Worm (Caenorhabditis elegans): ENCODE data around the gene ceph-41.

Gene ceph-41

DNA sequence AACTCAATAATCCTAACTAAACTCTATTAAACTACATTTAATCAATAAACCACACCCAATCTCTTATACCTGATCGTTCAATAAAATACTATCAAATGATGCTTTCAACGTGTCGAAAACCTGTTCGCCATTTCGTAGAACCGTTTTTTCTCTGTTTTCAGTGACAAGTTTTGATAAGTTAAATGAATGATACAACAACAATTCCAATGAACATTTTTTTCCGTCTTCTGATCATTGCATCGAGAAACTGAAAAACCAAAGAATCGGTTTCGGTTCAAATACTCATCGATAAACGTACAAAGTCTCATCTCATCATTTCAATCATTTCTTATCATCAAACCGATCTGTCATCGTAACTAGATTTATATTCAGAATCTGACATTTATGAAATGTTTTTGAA lies 23.8 kb upstream of the ceph-41 start:
- no peak for TF ChIP-seq ama-1 (optimal IDR thresholded peaks at IDR 0.05)
- TF ChIP-seq pes-1 (GFP tag; IDR thresholded peaks at IDR 0.05) = no peak
- no peak for TF ChIP-seq tbx-11 (GFP tag; IDR thresholded peaks at IDR 0.05)

DNA sequence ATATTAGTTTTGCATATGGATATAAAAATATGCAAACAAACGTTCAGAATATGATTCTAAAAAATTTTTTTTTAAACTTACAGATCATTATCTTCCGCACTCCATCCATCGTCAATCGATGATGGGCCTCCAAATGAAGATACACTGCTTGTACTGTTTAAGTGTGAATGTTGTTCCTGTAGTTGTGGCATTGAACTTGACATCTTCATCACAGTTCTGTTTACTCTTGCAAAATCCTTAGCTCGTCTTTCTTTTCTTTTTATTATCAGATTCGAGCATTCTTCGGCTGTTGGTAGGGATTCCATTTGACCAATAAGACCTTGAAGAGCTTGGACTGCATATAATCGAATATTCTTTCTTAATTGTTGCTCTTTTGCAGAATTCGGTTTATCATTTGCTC lies 21.9 kb upstream of the ceph-41 start:
- TF ChIP-seq hnd-1 (tag; optimal IDR thresholded peaks at IDR 0.05) = no peak
- no peak for TF ChIP-seq ama-1 (optimal IDR thresholded peaks at IDR 0.05)
- TF ChIP-seq B0310.2 (tag; optimal IDR thresholded peaks at IDR 0.05) = no peak
- TF ChIP-seq tbx-11 (GFP tag; IDR thresholded peaks at IDR 0.05) = no peak
- TF ChIP-seq tbx-37 (GFP tag; conservative IDR thresholded peaks at IDR 0.05) = no peak
- TF ChIP-seq ceh-36 (tag; optimal IDR thresholded peaks at IDR 0.05) = no peak
- no peak for TF ChIP-seq scrt-1 (GFP tag; IDR thresholded peaks at IDR 0.05)
- TF ChIP-seq ceh-13 (GFP tag; optimal IDR thresholded peaks at IDR 0.05) = no peak
- TF ChIP-seq hmg-4 (GFP tag; optimal IDR thresholded peaks at IDR 0.05) = no peak
- no peak for TF ChIP-seq tra-4 (tag; optimal IDR thresholded peaks at IDR 0.05)
- no peak for TF ChIP-seq pes-1 (GFP tag; IDR thresholded peaks at IDR 0.05)
- no peak for TF ChIP-seq F13C5.2 (tag; optimal IDR thresholded peaks at IDR 0.05)
- no peak for TF ChIP-seq ets-7 (tag; optimal IDR thresholded peaks at IDR 0.05)
- no peak for TF ChIP-seq sea-1 (GFP tag; conservative IDR thresholded peaks at IDR 0.05)
- TF ChIP-seq aly-1 (tag; optimal IDR thresholded peaks at IDR 0.05) = no peak
- no peak for TF ChIP-seq hmbx-1 (tag; optimal IDR thresholded peaks at IDR 0.05)

DNA sequence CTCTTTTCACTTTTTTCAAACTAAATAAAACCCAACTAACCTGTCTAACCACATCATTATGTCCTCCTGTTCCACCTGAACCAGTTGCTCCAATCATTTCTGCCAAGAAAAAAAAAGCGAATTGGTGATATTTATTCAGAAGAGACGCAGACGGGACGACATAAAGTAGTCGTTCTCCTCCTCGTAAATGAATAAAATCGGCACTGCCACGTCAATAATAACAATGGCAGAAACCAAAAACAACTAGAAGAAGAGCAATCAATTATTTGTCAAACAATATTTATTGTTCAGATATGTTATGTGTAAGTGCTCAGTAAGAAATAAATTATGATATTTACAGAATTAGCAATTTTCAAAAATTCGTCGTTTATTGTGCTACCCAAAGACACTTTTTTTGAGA lies 19.5 kb upstream of the ceph-41 start, which contains the start of gene rabs-5:
rabs-5 (minus strand) TSS at position 101 of the 400 bp plus-strand sequence.
- no peak for TF ChIP-seq hmbx-1 (tag; optimal IDR thresholded peaks at IDR 0.05)
- TF ChIP-seq B0310.2 (tag; optimal IDR thresholded peaks at IDR 0.05) = no peak
- no peak for TF ChIP-seq hnd-1 (tag; optimal IDR thresholded peaks at IDR 0.05)

DNA sequence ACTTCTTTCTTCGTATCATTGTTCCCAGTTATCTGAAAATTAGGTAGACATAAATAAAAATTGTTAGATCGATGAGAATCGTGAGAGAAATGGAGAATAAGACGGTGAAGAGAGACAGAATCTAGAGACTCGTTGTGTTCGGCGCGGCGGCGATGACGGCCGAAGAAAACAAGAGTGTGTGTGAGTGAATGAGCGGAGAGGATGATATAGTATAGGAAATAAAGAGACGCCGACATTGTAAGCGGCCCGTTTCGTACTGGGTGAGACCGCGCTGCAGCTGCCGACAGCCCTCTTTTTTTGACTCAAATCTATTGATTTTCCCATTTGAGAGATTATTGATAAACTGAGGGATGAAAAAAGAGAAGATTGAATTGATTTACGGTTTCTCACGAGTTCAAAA lies 14.8 kb upstream of the ceph-41 start, which contains the start of gene Y42H9AR.4:
Y42H9AR.4 (minus strand) TSS at position 32 of the 400 bp plus-strand sequence.
- peak; percentile 27 for TF ChIP-seq F13C5.2 (tag; optimal IDR thresholded peaks at IDR 0.05)
- TF ChIP-seq tbx-11 (GFP tag; IDR thresholded peaks at IDR 0.05) = no peak

DNA sequence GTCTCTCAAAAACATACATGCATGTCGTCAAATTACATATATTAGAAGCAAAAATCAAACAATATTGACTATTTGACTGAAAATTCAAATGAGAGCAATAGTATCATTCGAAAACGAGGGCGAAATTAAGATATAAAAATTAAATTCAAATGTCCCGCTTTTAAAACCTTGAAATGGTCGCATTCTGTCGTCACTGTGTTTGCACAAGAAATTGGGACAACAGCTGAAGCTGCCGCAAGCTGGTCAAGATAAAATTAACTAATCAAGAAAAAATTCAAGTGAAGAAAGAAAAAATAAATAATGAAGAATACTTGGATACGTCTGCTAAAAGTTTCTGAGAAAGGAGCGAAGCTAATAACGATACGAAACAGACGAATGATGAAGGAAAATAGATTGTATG lies 14.4 kb upstream of the ceph-41 start:
- TF ChIP-seq ceh-36 (tag; optimal IDR thresholded peaks at IDR 0.05) (no peak), hnd-1 (tag; optimal IDR thresholded peaks at IDR 0.05) (no peak), tra-4 (tag; optimal IDR thresholded peaks at IDR 0.05) (no peak), ets-7 (tag; optimal IDR thresholded peaks at IDR 0.05) (no peak), pes-1 (GFP tag; IDR thresholded peaks at IDR 0.05) (no peak), F13C5.2 (tag; optimal IDR thresholded peaks at IDR 0.05) (no peak), tbx-11 (GFP tag; IDR thresholded peaks at IDR 0.05) (no peak), tbx-37 (GFP tag; conservative IDR thresholded peaks at IDR 0.05) (no peak), sea-1 (GFP tag; conservative IDR thresholded peaks at IDR 0.05) (no peak)

DNA sequence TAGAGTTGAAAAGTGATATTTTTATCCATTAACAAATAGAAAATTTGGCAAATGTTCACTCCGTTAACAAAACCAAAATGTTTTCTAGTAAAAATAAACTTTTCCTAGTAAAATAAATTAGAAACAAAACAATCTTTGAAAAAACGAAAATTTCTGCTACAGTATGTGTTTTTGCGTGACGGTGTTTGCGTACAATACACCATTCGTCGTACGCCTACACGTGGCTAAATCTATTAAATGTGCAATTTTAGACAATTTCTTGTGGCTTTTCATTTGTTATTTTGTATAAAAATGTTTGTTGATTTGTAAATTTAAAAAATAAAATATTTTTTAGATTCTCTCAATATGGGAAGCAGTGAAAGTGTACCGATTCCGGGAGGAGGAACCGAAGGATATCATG lies 13.8 kb upstream of the ceph-41 start, which contains the start of gene Y42H9AR.1:
Y42H9AR.1 (plus strand) TSS at position 233 of the 400 bp plus-strand sequence.
- TF ChIP-seq hnd-1 (tag; optimal IDR thresholded peaks at IDR 0.05) (no peak), F13C5.2 (tag; optimal IDR thresholded peaks at IDR 0.05) (peak; percentile 3)

DNA sequence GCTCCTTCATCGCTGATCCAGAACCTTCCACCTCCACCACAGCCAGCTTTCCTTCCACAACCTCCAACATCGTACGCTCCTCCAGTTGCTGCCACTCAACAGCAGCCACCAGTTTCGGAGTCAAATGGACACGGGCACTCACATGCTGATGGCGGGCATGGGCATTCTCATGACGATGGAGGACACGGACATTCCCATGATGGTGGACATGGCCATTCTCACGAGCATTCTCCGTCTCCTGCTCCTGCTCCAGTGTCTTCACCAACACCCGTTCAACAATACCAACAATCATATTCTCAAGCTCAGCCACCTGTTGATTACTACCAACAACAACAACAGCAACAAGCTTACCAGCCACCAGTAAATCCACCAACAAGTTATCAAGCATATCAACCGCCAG lies 12.5 kb upstream of the ceph-41 start:
- TF ChIP-seq F13C5.2 (tag; optimal IDR thresholded peaks at IDR 0.05) = no peak
- TF ChIP-seq sea-1 (GFP tag; conservative IDR thresholded peaks at IDR 0.05) = no peak
- no peak for TF ChIP-seq flt-1 (GFP tag; IDR thresholded peaks at IDR 0.05)
- TF ChIP-seq tbx-37 (GFP tag; conservative IDR thresholded peaks at IDR 0.05) = no peak
- no peak for TF ChIP-seq ceh-13 (GFP tag; optimal IDR thresholded peaks at IDR 0.05)
- TF ChIP-seq ets-7 (tag; optimal IDR thresholded peaks at IDR 0.05) = no peak
- TF ChIP-seq hmg-4 (GFP tag; optimal IDR thresholded peaks at IDR 0.05) = no peak
- no peak for TF ChIP-seq pes-1 (GFP tag; IDR thresholded peaks at IDR 0.05)
- no peak for TF ChIP-seq tra-4 (tag; optimal IDR thresholded peaks at IDR 0.05)
- TF ChIP-seq scrt-1 (GFP tag; IDR thresholded peaks at IDR 0.05) = no peak
- no peak for TF ChIP-seq ama-1 (optimal IDR thresholded peaks at IDR 0.05)
- TF ChIP-seq ceh-36 (tag; optimal IDR thresholded peaks at IDR 0.05) = no peak
- no peak for TF ChIP-seq B0310.2 (tag; optimal IDR thresholded peaks at IDR 0.05)
- no peak for TF ChIP-seq tbx-11 (GFP tag; IDR thresholded peaks at IDR 0.05)
- no peak for TF ChIP-seq hmbx-1 (tag; optimal IDR thresholded peaks at IDR 0.05)
- TF ChIP-seq aly-1 (tag; optimal IDR thresholded peaks at IDR 0.05) = no peak
- no peak for TF ChIP-seq hnd-1 (tag; optimal IDR thresholded peaks at IDR 0.05)

DNA sequence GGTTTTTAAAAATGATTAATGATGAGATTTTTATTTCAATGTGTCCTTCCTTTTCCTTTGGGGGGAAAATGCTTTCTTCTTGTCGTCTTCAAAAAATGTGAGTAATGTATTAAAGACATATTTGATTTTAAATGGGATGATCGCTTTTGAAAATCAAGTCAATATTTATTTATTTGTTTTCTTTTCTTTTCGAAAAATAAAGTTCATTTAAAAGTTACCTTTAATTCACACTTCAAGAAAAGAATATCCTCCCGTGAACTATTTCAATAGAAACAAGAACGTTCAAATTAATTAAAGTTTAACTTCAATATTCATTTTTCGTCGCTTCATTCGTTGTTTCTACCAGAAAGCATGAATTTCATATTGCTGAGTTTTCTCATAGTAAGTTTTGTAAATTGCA lies 11.5 kb upstream of the ceph-41 start, which contains the start of gene irld-8:
irld-8 (plus strand) TSS at position 301 of the 400 bp plus-strand sequence.
- no peak for TF ChIP-seq scrt-1 (GFP tag; IDR thresholded peaks at IDR 0.05)
- no peak for TF ChIP-seq tbx-37 (GFP tag; conservative IDR thresholded peaks at IDR 0.05)
- TF ChIP-seq ceh-36 (tag; optimal IDR thresholded peaks at IDR 0.05) = no peak
- no peak for TF ChIP-seq tra-4 (tag; optimal IDR thresholded peaks at IDR 0.05)
- no peak for TF ChIP-seq hmg-4 (GFP tag; optimal IDR thresholded peaks at IDR 0.05)
- no peak for TF ChIP-seq sea-1 (GFP tag; conservative IDR thresholded peaks at IDR 0.05)
- no peak for TF ChIP-seq ets-7 (tag; optimal IDR thresholded peaks at IDR 0.05)
- no peak for TF ChIP-seq ceh-13 (GFP tag; optimal IDR thresholded peaks at IDR 0.05)
- TF ChIP-seq ama-1 (optimal IDR thresholded peaks at IDR 0.05) = no peak
- TF ChIP-seq flt-1 (GFP tag; IDR thresholded peaks at IDR 0.05) = no peak
- TF ChIP-seq pes-1 (GFP tag; IDR thresholded peaks at IDR 0.05) = no peak
- TF ChIP-seq F13C5.2 (tag; optimal IDR thresholded peaks at IDR 0.05) = no peak

DNA sequence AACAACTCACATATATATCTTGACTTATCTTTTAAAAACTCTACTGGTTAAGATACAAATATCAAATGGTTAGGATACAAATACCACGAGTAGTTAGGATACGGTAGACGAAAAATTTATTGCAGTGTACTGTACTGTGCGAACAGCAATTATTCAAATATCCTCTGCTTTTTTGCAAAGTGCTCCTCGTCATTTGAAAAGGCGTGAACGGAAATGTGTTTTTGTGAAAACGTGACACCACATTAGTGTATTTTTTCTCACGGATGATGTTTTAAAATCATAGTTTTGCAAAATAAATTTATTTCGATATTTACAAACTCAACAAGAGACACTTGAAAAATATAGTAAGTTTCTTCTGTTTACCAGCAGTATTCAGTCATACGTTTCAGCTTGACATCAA lies 8.2 kb upstream of the ceph-41 start, which contains the start of gene F42G8.8:
F42G8.8 (plus strand) TSS at position 301 of the 400 bp plus-strand sequence.
- TF ChIP-seq aly-1 (tag; optimal IDR thresholded peaks at IDR 0.05) (no peak), hmbx-1 (tag; optimal IDR thresholded peaks at IDR 0.05) (no peak), ceh-13 (GFP tag; optimal IDR thresholded peaks at IDR 0.05) (no peak), tbx-11 (GFP tag; IDR thresholded peaks at IDR 0.05) (no peak), sea-1 (GFP tag; conservative IDR thresholded peaks at IDR 0.05) (no peak), ets-7 (tag; optimal IDR thresholded peaks at IDR 0.05) (no peak), F13C5.2 (tag; optimal IDR thresholded peaks at IDR 0.05) (no peak), hmg-4 (GFP tag; optimal IDR thresholded peaks at IDR 0.05) (no peak)

Measured in whole organism, early embryonic.